Worm (Caenorhabditis elegans): ENCODE results near the gene wrn-1.

ce11 chrII:6524501-6524977 is 30.2 kb upstream of the wrn-1 start, which contains the start of gene C56E6.2:
- TF ChIP-seq snpc-4 (tag; optimal IDR thresholded peaks at IDR 0.05) (no peak), mep-1 (tag; optimal IDR thresholded peaks at IDR 0.05) (no peak), hlh-30 (tag; optimal IDR thresholded peaks at IDR 0.05; ENCODE audit: insufficient read depth) (no peak), nhr-10 (tag; optimal IDR thresholded peaks at IDR 0.05) (no peak)

Data from whole organism, L4 larva.